Fruit fly (Drosophila melanogaster): ENCODE results near the gene CG7214.

CG7214 gene

DNA sequence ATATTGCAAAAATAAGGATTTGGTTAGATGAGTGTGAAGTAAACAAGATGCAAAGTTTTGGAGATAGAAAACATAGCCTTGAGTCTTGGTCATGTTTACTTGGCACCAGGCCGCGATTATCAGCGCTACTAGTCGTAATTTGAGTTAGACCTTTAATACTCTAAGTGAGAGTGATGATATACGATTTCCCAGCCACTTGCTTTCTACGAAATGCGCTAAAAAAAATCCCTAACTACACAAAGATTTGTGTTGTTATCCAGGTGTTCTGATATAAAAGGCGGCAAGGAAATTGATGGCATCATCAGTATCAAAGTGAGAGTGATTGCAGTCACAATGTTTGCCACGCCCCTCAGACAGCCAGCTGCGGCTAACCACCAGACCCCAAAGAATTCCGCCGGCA lies 35.1 kb upstream of the CG7214 start, which contains the start of gene Uro:
TSS of gene Uro (plus strand) at position 301 of the 400 bp plus-strand sequence.
- TF ChIP-seq Abd-B (GFP tag; optimal IDR thresholded peaks at IDR 0.05) (no peak), psq (GFP tag; optimal IDR thresholded peaks at IDR 0.05) (no peak), N (GFP tag; optimal IDR thresholded peaks at IDR 0.05) (no peak), pan (optimal IDR thresholded peaks at IDR 0.05) (no peak), CG9705 (GFP tag; optimal IDR thresholded peaks at IDR 0.05) (no peak), dl (GFP tag; optimal IDR thresholded peaks at IDR 0.05; ENCODE audit: insufficient read depth in 1 of 2, partially characterized antibody in 2 of 2) (no peak), CG32264 (GFP tag; optimal IDR thresholded peaks at IDR 0.05) (no peak), CrebA (GFP tag; optimal IDR thresholded peaks at IDR 0.05; ENCODE audit: borderline replicate concordance) (no peak), br (GFP tag; optimal IDR thresholded peaks at IDR 0.05) (no peak), Jra (GFP tag; optimal IDR thresholded peaks at IDR 0.05) (no peak), Dfd (GFP tag; optimal IDR thresholded peaks at IDR 0.05) (no peak), Hnf4 (GFP tag; optimal IDR thresholded peaks at IDR 0.05) (no peak), Mio (GFP tag; optimal IDR thresholded peaks at IDR 0.05) (no peak), fru (GFP tag; optimal IDR thresholded peaks at IDR 0.05) (no peak), ey (GFP tag; optimal IDR thresholded peaks at IDR 0.05) (no peak), Sp1 (GFP tag; optimal IDR thresholded peaks at IDR 0.05) (no peak), tai (GFP tag; optimal IDR thresholded peaks at IDR 0.05) (no peak), Dif (GFP tag; optimal IDR thresholded peaks at IDR 0.05; ENCODE audit: partially characterized antibody) (no peak), Myc (optimal IDR thresholded peaks at IDR 0.05) (no peak)

DNA sequence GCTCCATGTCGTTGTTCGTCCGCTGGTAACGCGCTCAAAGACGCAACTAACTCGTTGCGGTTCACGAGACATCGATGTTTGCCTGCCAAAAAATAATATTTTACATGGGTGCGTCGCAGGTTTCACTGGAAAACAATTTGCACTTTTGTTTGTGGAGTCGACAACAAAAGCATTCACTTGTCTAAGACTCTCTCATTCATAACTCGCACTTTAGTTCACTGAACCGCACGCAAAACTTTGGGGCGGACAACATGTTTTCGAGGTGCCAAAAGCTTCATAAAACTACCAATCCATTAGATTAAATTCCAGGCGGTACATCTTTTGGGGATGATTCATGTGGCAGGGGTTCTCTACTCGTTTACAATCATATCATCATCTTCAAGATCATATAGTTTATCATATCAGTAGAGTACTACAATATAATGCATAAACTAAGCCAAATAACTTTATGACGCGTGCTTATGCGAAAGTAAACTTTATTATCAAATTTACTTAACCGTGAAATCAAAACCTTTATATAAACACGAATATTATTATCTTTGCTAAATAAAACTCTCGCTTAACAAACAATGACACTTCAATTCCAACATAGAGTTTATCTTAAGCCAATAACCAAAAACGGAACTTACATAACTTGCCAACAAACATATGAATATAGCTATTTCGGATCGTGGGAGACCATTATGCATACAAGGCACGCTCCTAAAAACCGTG lies 33.5 kb upstream of the CG7214 start, which contains the start of gene CG7179:
TSS of gene CG7179 (minus strand) at position 51 of the 714 bp plus-strand sequence.
- TF ChIP-seq Abd-B (GFP tag; optimal IDR thresholded peaks at IDR 0.05) (no peak), Vsx2 (GFP tag; optimal IDR thresholded peaks at IDR 0.05; ENCODE audit: partially characterized antibody) (no peak), tai (GFP tag; optimal IDR thresholded peaks at IDR 0.05) (no peak)

DNA sequence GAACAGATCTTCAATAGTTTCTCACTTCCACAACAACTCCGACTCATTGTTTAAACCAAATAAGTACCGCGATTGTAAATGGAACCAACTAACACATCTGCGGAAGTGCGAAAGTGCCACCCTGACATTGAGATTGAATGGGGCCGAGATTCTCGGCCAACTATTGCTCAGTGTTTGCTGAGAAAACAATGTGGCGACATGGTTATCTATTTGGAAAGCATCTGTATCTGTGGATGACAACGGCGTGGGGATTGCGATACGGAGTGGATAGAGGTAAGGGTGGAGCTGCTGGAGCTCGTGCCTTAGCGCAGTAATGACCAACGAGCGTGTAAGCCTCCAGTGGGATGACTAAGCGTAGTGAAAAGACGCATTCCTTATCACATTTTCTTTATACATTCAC lies 30.6 kb upstream of the CG7214 start:
- TF ChIP-seq dmrt93B (GFP tag; optimal IDR thresholded peaks at IDR 0.05) (no peak), HLH106 (tag; optimal IDR thresholded peaks at IDR 0.05) (no peak), Dif (GFP tag; optimal IDR thresholded peaks at IDR 0.05; ENCODE audit: partially characterized antibody) (no peak), Jra (GFP tag; optimal IDR thresholded peaks at IDR 0.05) (no peak), dl (GFP tag; optimal IDR thresholded peaks at IDR 0.05; ENCODE audit: insufficient read depth in 1 of 2, partially characterized antibody in 2 of 2) (no peak), CG32264 (GFP tag; optimal IDR thresholded peaks at IDR 0.05) (no peak), woc (GFP tag; optimal IDR thresholded peaks at IDR 0.05) (no peak), jim (GFP tag; optimal IDR thresholded peaks at IDR 0.05) (no peak), Dfd (GFP tag; optimal IDR thresholded peaks at IDR 0.05) (no peak), N (GFP tag; optimal IDR thresholded peaks at IDR 0.05) (no peak), sage (GFP tag; optimal IDR thresholded peaks at IDR 0.05) (no peak), br (GFP tag; optimal IDR thresholded peaks at IDR 0.05) (no peak), Hr83 (GFP tag; optimal IDR thresholded peaks at IDR 0.05; ENCODE audit: poor library complexity, severe bottlenecking) (no peak), Mio (GFP tag; optimal IDR thresholded peaks at IDR 0.05) (no peak), tai (GFP tag; optimal IDR thresholded peaks at IDR 0.05) (no peak), Hnf4 (GFP tag; optimal IDR thresholded peaks at IDR 0.05) (no peak), Hr78 (GFP tag; optimal IDR thresholded peaks at IDR 0.05) (no peak), Myc (optimal IDR thresholded peaks at IDR 0.05) (no peak), ey (GFP tag; optimal IDR thresholded peaks at IDR 0.05) (no peak)

DNA sequence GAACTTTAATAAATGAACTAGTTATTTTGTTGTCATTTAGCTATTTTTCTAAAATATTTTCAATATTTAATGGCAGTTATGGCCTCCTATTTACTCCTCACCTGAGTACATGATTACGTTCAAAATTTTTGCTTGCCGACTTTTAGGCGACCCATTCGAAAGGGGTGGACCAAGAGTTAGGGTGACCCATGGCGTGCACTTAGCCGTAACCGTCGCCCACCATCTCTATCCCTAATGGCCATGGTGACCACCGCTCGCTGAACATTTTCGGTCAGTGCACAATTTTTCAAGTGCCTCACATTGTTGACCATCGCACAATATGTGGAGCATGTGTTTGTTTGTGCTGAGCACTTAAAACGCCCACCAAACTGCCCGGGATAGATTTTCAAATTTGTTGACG lies 27.3 kb upstream of the CG7214 start:
- TF ChIP-seq Rel (GFP tag; optimal IDR thresholded peaks at IDR 0.05) (no peak), Rel (tag; optimal IDR thresholded peaks at IDR 0.05) (no peak), Abd-B (GFP tag; optimal IDR thresholded peaks at IDR 0.05) (no peak), GATAd (GFP tag; optimal IDR thresholded peaks at IDR 0.05) (no peak), dmrt93B (GFP tag; optimal IDR thresholded peaks at IDR 0.05) (no peak)

DNA sequence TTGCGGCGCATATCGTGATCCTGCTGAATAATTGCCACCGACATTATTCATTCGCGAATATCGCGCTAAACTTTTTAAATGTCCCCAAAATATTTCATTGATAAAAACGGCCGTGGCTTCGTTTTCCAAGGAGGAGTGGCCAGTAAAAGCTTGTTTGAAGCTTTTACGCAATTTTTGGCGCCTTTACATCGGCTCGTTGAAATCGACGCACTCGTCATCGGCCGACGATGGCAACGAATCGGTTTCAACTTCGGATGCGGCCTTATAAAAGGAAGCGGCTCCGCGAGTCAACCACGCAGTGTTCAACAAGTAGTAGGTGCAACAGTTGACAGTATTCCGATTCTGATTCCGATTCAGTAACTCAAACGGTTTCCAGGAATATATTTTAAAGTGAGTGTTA lies 22.7 kb upstream of the CG7214 start, which contains the start of gene CG7191:
TSS of gene CG7191 (plus strand) at position 301 of the 400 bp plus-strand sequence.
- TF ChIP-seq tai (GFP tag; optimal IDR thresholded peaks at IDR 0.05) (no peak), HLH106 (tag; optimal IDR thresholded peaks at IDR 0.05) (no peak), Jra (GFP tag; optimal IDR thresholded peaks at IDR 0.05) (no peak), sage (GFP tag; optimal IDR thresholded peaks at IDR 0.05) (no peak), Myc (optimal IDR thresholded peaks at IDR 0.05) (no peak), pan (optimal IDR thresholded peaks at IDR 0.05) (no peak), jim (GFP tag; optimal IDR thresholded peaks at IDR 0.05) (no peak), OdsH (GFP tag; optimal IDR thresholded peaks at IDR 0.05) (no peak), dl (GFP tag; optimal IDR thresholded peaks at IDR 0.05; ENCODE audit: insufficient read depth in 1 of 2, partially characterized antibody in 2 of 2) (no peak), Rel (GFP tag; optimal IDR thresholded peaks at IDR 0.05) (no peak), Rel (tag; optimal IDR thresholded peaks at IDR 0.05) (no peak), Hnf4 (GFP tag; optimal IDR thresholded peaks at IDR 0.05) (no peak), brk (GFP tag; optimal IDR thresholded peaks at IDR 0.05) (no peak), usp (GFP tag; optimal IDR thresholded peaks at IDR 0.05) (no peak), Hr78 (GFP tag; optimal IDR thresholded peaks at IDR 0.05) (no peak), ey (GFP tag; optimal IDR thresholded peaks at IDR 0.05) (no peak), psq (GFP tag; optimal IDR thresholded peaks at IDR 0.05) (no peak), dmrt93B (GFP tag; optimal IDR thresholded peaks at IDR 0.05) (no peak), lola (GFP tag; optimal IDR thresholded peaks at IDR 0.05) (no peak)

Data from whole organism, wandering third instar larva.